Worm (Caenorhabditis elegans) whole organism, midembryonic: ENCODE data around the gene C12D8.9.

ENCODE experiments used
- T22C8.4 ChIP-seq: fragments of 200-800 bp; sonication (Bioruptor generic); IDR thresholded peaks from 2 replicates; pipeline ENCODE4 v1.3.6; 2022; ENCODE audit warnings: missing genetic modification characterization, missing compliant biosample characterization
- flt-1 ChIP-seq: fragments of 200-800 bp; sonication (Bioruptor generic); IDR thresholded peaks from 2 replicates; pipeline ENCODE4 v1.3.6; 2022; ENCODE audit warnings: missing genetic modification characterization, missing compliant biosample characterization
- ztf-23 ChIP-seq: fragments of 200-800 bp; sonication (Bioruptor generic); IDR thresholded peaks from 2 replicates; pipeline ENCODE4 v1.3.6; 2022; ENCODE audit warnings: missing genetic modification reagents, missing genetic modification characterization, missing compliant biosample characterization
- ztf-29 ChIP-seq: fragments of 200-800 bp; sonication (Bioruptor generic); IDR thresholded peaks from 2 replicates; pipeline ENCODE4 v1.3.6; 2022; ENCODE audit warnings: missing genetic modification reagents, missing genetic modification characterization, missing compliant biosample characterization

DNA sequence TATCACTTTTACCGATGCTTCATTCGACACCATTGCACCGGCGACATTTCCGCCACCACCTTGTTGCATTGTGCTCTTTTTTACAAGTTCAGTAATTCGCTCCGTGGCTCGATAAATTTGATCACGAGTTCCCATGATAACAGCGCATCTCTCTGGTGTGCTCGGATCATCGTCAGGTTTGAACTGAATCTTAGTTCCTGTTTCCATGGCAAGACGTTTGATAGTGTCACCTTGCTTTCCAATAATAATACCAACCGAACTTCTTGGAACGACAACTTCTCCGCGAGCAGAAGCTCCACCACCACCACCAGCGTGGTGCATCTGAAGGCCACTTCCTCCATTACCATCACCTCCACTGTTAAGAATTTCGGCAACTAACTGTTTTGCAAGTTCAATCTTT, 5.8 kb downstream of the C12D8.9 start:
- no peak for TF ChIP-seq flt-1
- TF ChIP-seq ztf-29 (GFP tag; lab: Robert Waterston, UW) = no peak
- no peak for TF ChIP-seq ztf-23 (GFP tag; lab: Robert Waterston, UW)
- TF ChIP-seq T22C8.4 = no peak
